Comparison of ENCODE assay signal across 1 worm cellular context in the genomic region with DNA sequence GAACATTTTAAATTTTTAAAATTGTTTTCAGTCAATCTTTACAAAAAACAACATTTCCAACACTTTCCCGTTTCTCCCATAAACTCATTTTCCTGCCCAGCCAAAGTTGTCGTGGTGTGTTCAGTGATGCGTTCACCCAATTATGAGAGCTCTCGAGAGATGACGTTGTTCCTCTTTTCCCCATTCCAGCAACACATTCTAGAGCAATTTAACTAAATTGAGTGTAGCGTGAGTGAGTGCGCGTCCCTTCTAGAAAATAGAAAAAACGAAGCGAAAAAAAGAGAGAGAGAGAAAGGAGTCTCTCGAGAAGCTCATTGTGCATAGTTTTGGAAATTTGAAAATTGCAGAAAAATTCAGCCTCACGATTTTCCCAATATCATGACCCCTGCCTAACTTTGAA.
TF ChIP-seq lines count a peak whose summit lies in the region.

No protein-coding gene starts in this region.

TF ChIP-seq in whole organism, L3 larva, 47 proteins besides CTCF, POLR2A, EP300 and RAD21 (continued from another document):
- no peak for TF ChIP-seq pqm-1 (tag; optimal IDR thresholded peaks at IDR 0.05; lab: Kevin White, UChicago)
- TF ChIP-seq jun-1 (tag; optimal IDR thresholded peaks at IDR 0.05; lab: Kevin White, UChicago), result no peak
TF ChIP-seq in whole organism, L3 larva: peak in this region for 2.
